Fruit fly (Drosophila melanogaster): Measurements from ENCODE around the gene Hmgcr.
A peak's percentile ranks its signal among the peaks of the same experiment; 100 is the strongest.

Gene Hmgcr

DNA sequence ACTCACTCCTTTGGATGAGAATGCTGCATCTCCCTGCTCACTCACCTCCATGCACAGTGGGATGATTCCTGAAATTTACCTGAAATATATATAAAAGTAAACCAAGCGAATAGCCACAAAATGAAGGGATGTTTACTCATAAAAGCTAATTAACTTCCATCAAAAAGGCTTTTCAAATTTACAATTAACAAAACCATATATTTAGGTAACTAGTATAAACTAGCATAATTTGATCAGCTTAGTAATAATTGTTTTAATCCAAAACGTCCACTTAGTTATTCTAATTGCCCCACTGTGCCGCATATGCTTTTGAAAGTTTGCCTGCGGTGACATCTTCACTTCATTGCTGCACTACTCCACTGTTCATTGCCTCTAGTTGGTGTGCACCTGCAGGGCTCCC lies 50.8 kb downstream of the Hmgcr start (continued):
- peak; percentile 26 for TF ChIP-seq CG6683 (GFP tag; optimal IDR thresholded peaks at IDR 0.05)

DNA sequence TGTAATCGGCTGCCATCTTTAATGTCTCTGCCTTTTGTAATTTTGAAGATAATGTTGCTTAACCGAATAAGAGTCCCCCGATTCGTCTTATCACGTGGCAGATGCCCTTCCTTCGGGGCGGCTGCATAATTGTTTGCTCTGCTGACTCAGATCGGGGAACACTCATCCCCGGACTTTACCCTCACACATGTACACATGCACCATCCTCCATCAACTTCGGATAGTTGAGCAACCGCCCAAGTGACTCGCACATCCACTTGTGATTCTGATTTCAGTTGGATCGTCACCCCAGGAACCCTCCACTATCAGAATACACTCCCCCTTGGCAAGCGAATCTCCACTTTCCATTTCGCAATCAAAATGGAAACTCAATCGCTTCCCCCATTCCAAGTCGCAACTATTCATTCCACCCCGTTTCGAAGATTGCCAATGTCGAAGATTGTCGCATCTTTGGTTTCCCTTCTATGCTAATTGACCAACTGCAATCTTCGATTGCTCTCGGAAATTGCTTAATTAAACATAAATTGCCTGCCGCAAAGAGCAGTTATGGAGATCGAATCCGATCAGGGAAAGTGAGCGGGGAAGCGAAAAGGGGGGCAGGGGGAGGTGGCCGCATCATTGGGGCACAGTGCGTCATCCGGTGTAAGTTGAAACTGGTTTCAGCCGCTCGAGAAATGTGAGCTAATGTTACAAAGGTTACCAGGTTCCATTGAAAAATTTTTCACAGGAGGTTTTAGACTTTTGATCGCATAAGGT lies 52.0 kb downstream of the Hmgcr start:
- TF ChIP-seq Dip2 (GFP tag; IDR thresholded peaks at IDR 0.05) (no peak), Pdp1 (GFP tag; optimal IDR thresholded peaks at IDR 0.05) (peak in 1 of 2 experiments; percentile 8), CG9876 (GFP tag; optimal IDR thresholded peaks at IDR 0.05) (no peak), pros (GFP tag; optimal IDR thresholded peaks at IDR 0.05) (peak; percentile 20), nom (GFP tag; optimal IDR thresholded peaks at IDR 0.05) (peak; percentile 87), kay (GFP tag; optimal IDR thresholded peaks at IDR 0.05) (peak; percentile 3), crol (GFP tag; IDR thresholded peaks at IDR 0.05) (peak; percentile 62), Blimp-1 (GFP tag; optimal IDR thresholded peaks at IDR 0.05) (peak; percentile 93), inv (GFP tag; IDR thresholded peaks at IDR 0.05; ENCODE audit: partially characterized antibody) (no peak), kni (GFP tag; optimal IDR thresholded peaks at IDR 0.05) (peak; percentile 31), D19A (tag; optimal IDR thresholded peaks at IDR 0.05) (peak; percentile 27), Ets65A (GFP tag) (peak; percentile 45), ken (GFP tag; IDR thresholded peaks at IDR 0.05) (0 out of 3 replicates have a peak, but pooled peaks have one; percentile 6), crp (GFP tag; optimal IDR thresholded peaks at IDR 0.05) (no peak)

DNA sequence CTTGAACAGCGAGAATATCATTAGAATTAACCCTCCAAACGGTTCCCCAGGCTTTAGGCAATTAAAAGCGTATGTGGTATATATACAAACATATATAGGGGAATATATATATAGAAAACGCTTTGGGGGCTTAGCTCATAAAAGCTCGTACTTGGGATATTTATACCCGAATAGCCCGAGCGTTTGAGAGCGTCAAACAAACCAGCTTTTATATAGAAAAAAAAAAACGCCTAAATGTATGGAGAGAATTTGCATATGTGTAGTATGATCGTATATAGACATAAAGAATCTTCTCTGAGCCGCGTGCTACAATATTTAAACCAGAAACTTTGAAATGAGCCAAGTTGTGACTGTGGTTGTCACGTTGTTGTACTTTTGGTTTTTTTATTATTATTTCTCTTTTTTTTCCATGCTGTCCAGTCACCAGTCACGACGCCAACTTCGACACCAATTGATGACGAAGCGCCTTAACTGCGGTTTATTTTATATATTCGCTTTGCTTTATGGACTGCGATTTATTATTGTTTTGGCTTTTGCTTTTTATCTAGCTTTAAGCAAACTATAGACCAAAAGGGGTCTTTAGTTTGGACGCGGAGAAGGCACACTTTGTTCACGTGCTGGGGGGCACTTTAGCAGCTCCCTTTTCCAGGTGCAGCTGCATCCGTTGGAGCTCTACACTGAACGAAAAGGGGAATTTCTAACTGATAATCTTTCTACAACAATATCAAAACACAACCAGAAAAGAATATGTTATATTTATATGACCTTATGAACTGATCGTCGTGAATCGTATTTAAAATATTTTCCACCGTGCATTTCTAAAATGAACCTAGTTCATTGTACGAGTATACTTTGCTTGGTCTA lies 53.9 kb downstream of the Hmgcr start:
- TF ChIP-seq CG3163 (GFP tag; optimal IDR thresholded peaks at IDR 0.05) (no peak), CG31441 (GFP tag; IDR thresholded peaks at IDR 0.05) (peak; percentile 49; the same call in 1 of the 2 replicates), CG42726 (GFP tag; IDR thresholded peaks at IDR 0.05; ENCODE audit: partially characterized antibody) (no peak), CG10267 (tag; optimal IDR thresholded peaks at IDR 0.05) (peak; percentile 19), ara (GFP tag; IDR thresholded peaks at IDR 0.05) (peak; percentile 73), Med (GFP tag) (peak; percentile 41), CG32772 (GFP tag; IDR thresholded peaks at IDR 0.05) (peak; percentile 34; the same call in 1 of the 2 replicates), sens (GFP tag) (peak; percentile 73), CG3995 (GFP tag; optimal IDR thresholded peaks at IDR 0.05) (peak; percentile 66), Xrp1 (GFP tag; IDR thresholded peaks at IDR 0.05) (peak; percentile 78), CG6654 (GFP tag; optimal IDR thresholded peaks at IDR 0.05) (no peak), sim (GFP tag; IDR thresholded peaks at IDR 0.05) (peak; percentile 52; the same call in 1 of the 2 replicates), h (optimal IDR thresholded peaks at IDR 0.05) (no peak), CG5953 (GFP tag; IDR thresholded peaks at IDR 0.05) (no peak), chinmo (GFP tag; IDR thresholded peaks at IDR 0.05; ENCODE audit: partially characterized antibody) (0 out of 4 replicates have a peak, but pooled peaks have one; percentile 61), CG8290 (GFP tag; optimal IDR thresholded peaks at IDR 0.05) (peak; percentile 7), CG8290 (tag; optimal IDR thresholded peaks at IDR 0.05) (no peak), CG2712 (tag; optimal IDR thresholded peaks at IDR 0.05) (peak; percentile 50), Pdp1 (GFP tag; optimal IDR thresholded peaks at IDR 0.05) (peak in 1 of 2 experiments; percentile 27), zfh1 (GFP tag; IDR thresholded peaks at IDR 0.05) (peak; percentile 45; the same call in 1 of the 3 replicates), CG10959 (GFP tag; IDR thresholded peaks at IDR 0.05) (peak; percentile 29; the same call in 1 of the 2 replicates), CG10979 (tag; optimal IDR thresholded peaks at IDR 0.05) (peak; percentile 50), crp (GFP tag; optimal IDR thresholded peaks at IDR 0.05) (no peak), lov (optimal IDR thresholded peaks at IDR 0.05) (no peak), lov (GFP tag; IDR thresholded peaks at IDR 0.05) (0 out of 3 replicates have a peak, but pooled peaks have one; percentile 57), prd (optimal IDR thresholded peaks at IDR 0.05) (no peak), prd (GFP tag; IDR thresholded peaks at IDR 0.05) (peak; percentile 34; the same call in 1 of the 3 replicates), hkb (optimal IDR thresholded peaks at IDR 0.05) (no peak), hkb (GFP tag; IDR thresholded peaks at IDR 0.05) (0 out of 2 replicates have a peak, but pooled peaks have one; percentile 7), CG4424 (GFP tag; optimal IDR thresholded peaks at IDR 0.05) (peak; percentile 55), stwl (tag; optimal IDR thresholded peaks at IDR 0.05) (no peak), Atf-2 (GFP tag; optimal IDR thresholded peaks at IDR 0.05) (no peak)
